Worm (Caenorhabditis elegans) whole organism, mixed stage, embryonic: ENCODE measurements around the gene nspc-16.

Experiments used
- ham-2 ChIP-seq: fragments of 200-800 bp; sonication (Bioruptor generic); optimal IDR thresholded peaks from 2 replicates; lab custom pipeline; 2018; ENCODE audit warnings: mild to moderate bottlenecking, missing genetic modification characterization, missing compliant biosample characterization
- pha-4 ChIP-seq: fragments of 150-350 bp; optimal IDR thresholded peaks from 2 replicates; lab custom pipeline; 2018; ENCODE audit warnings: missing biosample characterization, missing genetic modification reagents, missing genetic modification characterization
- unc-62 ChIP-seq: fragments of 150-350 bp; optimal IDR thresholded peaks from 2 replicates; lab custom pipeline; 2014; ENCODE audit warnings: missing biosample characterization, missing genetic modification reagents, missing genetic modification characterization

DNA sequence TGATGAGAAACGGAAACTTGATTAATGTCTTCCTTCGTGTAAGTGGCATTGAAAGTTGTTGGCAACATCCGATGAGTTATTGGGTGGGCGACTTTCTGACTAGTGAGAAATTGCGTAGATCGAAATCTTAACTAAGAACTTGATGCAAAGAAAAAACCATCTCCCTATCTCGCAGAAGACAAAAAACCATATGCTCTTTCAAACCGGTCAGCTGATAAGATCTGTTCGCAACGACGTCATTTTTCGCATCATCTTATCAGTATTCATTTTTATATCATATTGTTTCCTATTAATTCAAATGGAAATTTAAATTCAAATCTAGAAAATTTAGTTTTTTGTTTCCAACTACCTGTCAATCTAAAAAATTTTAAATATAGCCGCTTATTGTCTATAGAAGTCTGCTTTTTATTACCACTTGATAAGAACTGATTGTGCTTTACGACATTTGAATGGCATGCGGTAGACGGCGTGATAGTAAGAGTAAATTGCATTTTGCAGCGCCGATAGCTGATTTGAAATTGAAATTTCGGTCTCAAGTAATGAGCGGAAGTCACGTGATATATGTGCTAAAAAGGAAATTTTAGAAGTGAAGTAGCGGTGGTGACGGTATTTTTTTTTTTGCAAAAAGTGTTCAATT, 22.8 kb upstream of the nspc-16 start:
- TF ChIP-seq pha-4 (tag; lab: Kevin White, UChicago) (no peak), unc-62 (GFP tag; lab: Kevin White, UChicago) (no peak), ham-2 (GFP tag; lab: Kevin White, UChicago) (no peak)
